Fruit fly (Drosophila melanogaster): ENCODE results near the gene Flacc.

dm6 chrX:18917585-18917984, 24.1 kb upstream of the Flacc start:
- TF ChIP-seq nom (GFP tag; optimal IDR thresholded peaks at IDR 0.05) (no peak), fd3F (GFP tag; optimal IDR thresholded peaks at IDR 0.05) (no peak), br (optimal IDR thresholded peaks at IDR 0.05) (no peak)
